Fruit fly (Drosophila melanogaster) whole organism, embryonic: ENCODE data around the gene CG32708.
A peak's percentile ranks its signal among the peaks of the same experiment; 100 is the strongest.

ENCODE experiments used
- ATbp ChIP-seq: fragments of 200-800 bp; sonication (Bioruptor generic); optimal IDR thresholded peaks from 2 replicates; lab custom pipeline; 2017; ENCODE audit warnings: missing biosample characterization, mild to moderate bottlenecking, missing genetic modification characterization, missing genetic modification reagents
- Adf1 ChIP-seq: fragments of 200-800 bp; sonication (Bioruptor generic); IDR thresholded peaks from 2 replicates; pipeline ENCODE4 v1.3.6; 2022; ENCODE audit warnings: missing biosample characterization, missing genetic modification characterization
- B-H1 ChIP-seq: fragments of 200-800 bp; sonication (Bioruptor generic); IDR thresholded peaks from 3 replicates; pipeline ENCODE4 v1.3.6; 2022; ENCODE audit warnings: missing biosample characterization, missing genetic modification characterization
- Bgb ChIP-seq: fragments of 200-800 bp; sonication (Bioruptor generic); IDR thresholded peaks from 2 replicates; pipeline ENCODE4 v1.3.6; 2022; ENCODE audit warnings: missing biosample characterization, missing genetic modification characterization; ENCODE audit not compliant: partially characterized antibody
- CG1024 ChIP-seq: fragments of 200-800 bp; sonication (Bioruptor generic); IDR thresholded peaks from 2 replicates; pipeline ENCODE4 v1.3.6; 2022; ENCODE audit warnings: missing biosample characterization, missing genetic modification characterization
- CG10366 ChIP-seq: fragments of 200-800 bp; sonication (Bioruptor generic); IDR thresholded peaks from 2 replicates; pipeline ENCODE4 v1.3.6; 2022; ENCODE audit warnings: missing biosample characterization, missing genetic modification characterization
- CG15696 ChIP-seq: fragments of 200-800 bp; sonication (Bioruptor generic); optimal IDR thresholded peaks from 2 replicates; lab custom pipeline; 2019; ENCODE audit warnings: missing biosample characterization, mild to moderate bottlenecking, missing genetic modification characterization, moderate library complexity
- CG1647 ChIP-seq: fragments of 200-800 bp; sonication (Bioruptor generic); optimal IDR thresholded peaks from 3 replicates; lab custom pipeline; 2016; ENCODE audit warnings: missing biosample characterization, missing genetic modification characterization
- CG16813 ChIP-seq: fragments of 200-800 bp; sonication (Bioruptor generic); IDR thresholded peaks from 3 replicates; pipeline ENCODE4 v1.3.6; 2022; ENCODE audit warnings: missing biosample characterization, missing genetic modification characterization; ENCODE audit not compliant: partially characterized antibody
- CG17361 ChIP-seq: fragments of 200-800 bp; sonication (Bioruptor generic); IDR thresholded peaks from 3 replicates; pipeline ENCODE4 v1.3.6; 2022; ENCODE audit warnings: missing biosample characterization, missing genetic modification characterization
- CG31224 ChIP-seq: fragments of 200-800 bp; sonication (Bioruptor generic); IDR thresholded peaks from 2 replicates; pipeline ENCODE4 v1.3.6; 2022; ENCODE audit warnings: missing biosample characterization, missing genetic modification characterization
- CG32772 ChIP-seq: fragments of 200-800 bp; sonication (Bioruptor generic); IDR thresholded peaks from 2 replicates; pipeline ENCODE4 v1.3.6; 2022; ENCODE audit warnings: missing biosample characterization, missing genetic modification characterization
- CG3838 ChIP-seq: fragments of 200-800 bp; sonication (Bioruptor generic); optimal IDR thresholded peaks from 3 replicates; lab custom pipeline; 2016; ENCODE audit warnings: missing biosample characterization, missing genetic modification characterization
- CG43689 ChIP-seq: fragments of 200-800 bp; sonication (Bioruptor generic); IDR thresholded peaks from 2 replicates; pipeline ENCODE4 v1.3.6; 2022; ENCODE audit warnings: missing biosample characterization, missing genetic modification characterization
- CG4854 ChIP-seq: fragments of 200-800 bp; sonication (Bioruptor generic); optimal IDR thresholded peaks from 2 replicates; lab custom pipeline; 2016; ENCODE audit warnings: missing biosample characterization, missing genetic modification characterization, inconsistent platforms
- CG5953 ChIP-seq: fragments of 200-800 bp; sonication (Bioruptor generic); IDR thresholded peaks from 2 replicates; pipeline ENCODE4 v1.3.6; 2022; ENCODE audit warnings: missing biosample characterization, missing genetic modification characterization
- CG7372 ChIP-seq: fragments of 200-800 bp; sonication (Bioruptor generic); IDR thresholded peaks from 2 replicates; pipeline ENCODE4 v1.3.6; 2022; ENCODE audit warnings: missing biosample characterization, missing genetic modification characterization
- CG7839 ChIP-seq: fragments of 200-800 bp; sonication (Bioruptor generic); optimal IDR thresholded peaks from 3 replicates; lab custom pipeline; 2018; ENCODE audit warnings: missing biosample characterization, mild to moderate bottlenecking, missing genetic modification characterization, moderate library complexity
- CG9727 ChIP-seq: fragments of 200-800 bp; sonication (Bioruptor generic); optimal IDR thresholded peaks from 3 replicates; lab custom pipeline; 2017; ENCODE audit warnings: missing biosample characterization, mild to moderate bottlenecking, missing genetic modification characterization
- Eip74EF ChIP-seq, 2 experiments: fragments of 200-800 bp in 1 of 2; fragments of >200 bp in 1 of 2; sonication (Bioruptor generic) in 1 of 2; optimal IDR thresholded peaks; 2 replicates each; lab custom pipeline; 2017 to 2019; ENCODE audit warnings: missing biosample characterization in 2 of 2, missing genetic modification characterization in 2 of 2, mild to moderate bottlenecking in 1 of 2, moderate library complexity in 1 of 2
- Fer1 ChIP-seq: fragments of 200-800 bp; sonication (Bioruptor generic); optimal IDR thresholded peaks from 2 replicates; lab custom pipeline; 2017; ENCODE audit warnings: missing biosample characterization, mild to moderate bottlenecking, missing genetic modification characterization
- Gsc ChIP-seq: fragments of 200-800 bp; sonication (Bioruptor generic); IDR thresholded peaks from 2 replicates; pipeline ENCODE4 v1.3.6; 2022; ENCODE audit warnings: missing biosample characterization, missing genetic modification characterization
- HmgD ChIP-seq: fragments of 200-800 bp; sonication (Bioruptor generic); optimal IDR thresholded peaks from 3 replicates; lab custom pipeline; 2016; ENCODE audit warnings: missing biosample characterization, missing genetic modification characterization
- Mad ChIP-seq: fragments of 200-800 bp; sonication (Bioruptor generic); optimal IDR thresholded peaks from 2 replicates; lab custom pipeline; 2016; ENCODE audit warnings: missing biosample characterization, missing genetic modification characterization
- Mrtf ChIP-seq: fragments of 200-800 bp; sonication (Bioruptor generic); IDR thresholded peaks from 3 replicates; pipeline ENCODE4 v1.3.6; 2022; ENCODE audit warnings: missing biosample characterization, missing genetic modification characterization
- Oli ChIP-seq: fragments of 200-800 bp; sonication (Bioruptor generic); optimal IDR thresholded peaks from 2 replicates; lab custom pipeline; 2018; ENCODE audit warnings: missing biosample characterization, mild to moderate bottlenecking, missing genetic modification characterization, moderate library complexity
- Pdp1 ChIP-seq, 2 experiments: fragments of 200-800 bp; sonication (Bioruptor generic); optimal IDR thresholded peaks; 3 replicates each; lab custom pipeline; 2016; ENCODE audit warnings: missing biosample characterization in 2 of 2, missing genetic modification characterization in 2 of 2, mild to moderate bottlenecking in 1 of 2, moderate library complexity in 1 of 2
- Six4 ChIP-seq: fragments of 200-800 bp; sonication (Bioruptor generic); optimal IDR thresholded peaks from 2 replicates; lab custom pipeline; 2016; ENCODE audit warnings: missing biosample characterization, missing genetic modification characterization
- Sox102F ChIP-seq: fragments of 200-800 bp; sonication (Bioruptor generic); optimal IDR thresholded peaks from 2 replicates; lab custom pipeline; 2018; ENCODE audit warnings: missing biosample characterization, mild to moderate bottlenecking, missing genetic modification characterization, moderate library complexity
- Ssrp ChIP-seq: fragments of 200-800 bp; sonication (Bioruptor generic); optimal IDR thresholded peaks from 2 replicates; lab custom pipeline; 2018; ENCODE audit warnings: missing biosample characterization, mild to moderate bottlenecking, missing genetic modification characterization, moderate library complexity
- Vsx1 ChIP-seq: fragments of 200-800 bp; sonication (Bioruptor generic); optimal IDR thresholded peaks from 2 replicates; lab custom pipeline; 2017; ENCODE audit warnings: missing biosample characterization, mild to moderate bottlenecking, missing genetic modification characterization, missing genetic modification reagents
- ap ChIP-seq: fragments of 200-800 bp; sonication (Bioruptor generic); IDR thresholded peaks from 2 replicates; pipeline ENCODE4 v1.3.6; 2022; ENCODE audit warnings: missing biosample characterization, missing genetic modification characterization
- ara ChIP-seq: fragments of 200-800 bp; sonication (Bioruptor generic); IDR thresholded peaks from 2 replicates; pipeline ENCODE4 v1.3.6; 2022; ENCODE audit warnings: missing biosample characterization, missing genetic modification characterization
- bcd ChIP-seq: fragments of 200-800 bp; sonication (Bioruptor generic); optimal IDR thresholded peaks from 2 replicates; lab custom pipeline; 2017; ENCODE audit warnings: missing biosample characterization, mild to moderate bottlenecking, missing genetic modification characterization
- chif ChIP-seq, 2 experiments: fragments of 200-800 bp; sonication (Bioruptor generic); optimal IDR thresholded peaks; 3 replicates each; lab custom pipeline; 2016; ENCODE audit warnings: missing biosample characterization in 2 of 2, missing genetic modification characterization in 2 of 2
- crp ChIP-seq, 2 experiments: fragments of 200-800 bp; sonication (Bioruptor generic); optimal IDR thresholded peaks; 2 replicates in 1 of 2; 3 replicates in 1 of 2; lab custom pipeline; 2017; ENCODE audit warnings: missing biosample characterization in 2 of 2, missing genetic modification characterization in 2 of 2, mild to moderate bottlenecking in 1 of 2, moderate library complexity in 1 of 2
- dysf ChIP-seq: fragments of 200-800 bp; sonication (Bioruptor generic); IDR thresholded peaks from 3 replicates; pipeline ENCODE4 v1.3.6; 2022; ENCODE audit warnings: missing biosample characterization, missing genetic modification characterization
- fru ChIP-seq: fragments of >200 bp; optimal IDR thresholded peaks from 2 replicates; lab custom pipeline; 2017
- gem ChIP-seq: fragments of 200-800 bp; sonication (Bioruptor generic); optimal IDR thresholded peaks from 2 replicates; lab custom pipeline; 2019; ENCODE audit warnings: missing biosample characterization, mild to moderate bottlenecking, missing genetic modification characterization, moderate library complexity
- grau ChIP-seq: fragments of 200-800 bp; optimal IDR thresholded peaks from 3 replicates; lab custom pipeline; 2019; ENCODE audit warnings: missing biosample characterization, mild to moderate bottlenecking, missing genetic modification characterization, moderate library complexity
- gt ChIP-seq: fragments of 200-800 bp; sonication (Bioruptor generic); IDR thresholded peaks from 2 replicates; pipeline ENCODE4 v1.3.6; 2022; ENCODE audit warnings: missing biosample characterization, missing genetic modification characterization
- ken ChIP-seq: fragments of 200-800 bp; sonication (Bioruptor generic); IDR thresholded peaks from 3 replicates; pipeline ENCODE4 v1.3.6; 2022; ENCODE audit warnings: missing biosample characterization, missing genetic modification characterization
- lmd ChIP-seq: fragments of 200-800 bp; sonication (Bioruptor generic); IDR thresholded peaks from 2 replicates; pipeline ENCODE4 v1.3.6; 2022; ENCODE audit warnings: missing biosample characterization, missing genetic modification characterization
- lov ChIP-seq, 2 experiments: fragments of 200-800 bp in 1 of 2; fragments of >200 bp in 1 of 2; sonication (Bioruptor generic) in 1 of 2; IDR thresholded peaks in 1 of 2; optimal IDR thresholded peaks in 1 of 2; 2 replicates in 1 of 2; 3 replicates in 1 of 2; pipeline versions ENCODE4 v1.3.6 to Lab custom; 2017 to 2022; ENCODE audit warnings: missing biosample characterization in 1 of 2, missing genetic modification characterization in 1 of 2
- nmo ChIP-seq: fragments of 200-800 bp; sonication (Bioruptor generic); optimal IDR thresholded peaks from 2 replicates; lab custom pipeline; 2018; ENCODE audit warnings: missing biosample characterization, mild to moderate bottlenecking, missing genetic modification characterization, moderate library complexity
- sqz ChIP-seq: fragments of 200-800 bp; sonication (Bioruptor generic); optimal IDR thresholded peaks from 3 replicates; lab custom pipeline; 2018; ENCODE audit warnings: missing biosample characterization, mild to moderate bottlenecking, missing genetic modification characterization
- stc ChIP-seq: fragments of 200-800 bp; sonication (Bioruptor generic); IDR thresholded peaks from 2 replicates; pipeline ENCODE4 v1.3.6; 2022; ENCODE audit warnings: missing biosample characterization, missing genetic modification characterization
- toy ChIP-seq: fragments of 200-800 bp; sonication (Bioruptor generic); IDR thresholded peaks from 2 replicates; pipeline ENCODE4 v1.3.6; 2022; ENCODE audit warnings: missing biosample characterization, missing genetic modification characterization
- ttk ChIP-seq: fragments of 200-800 bp; sonication (Bioruptor generic); IDR thresholded peaks from 2 replicates; pipeline ENCODE4 v2.1.2; 2022; ENCODE audit warnings: missing biosample characterization, missing genetic modification characterization
- zen ChIP-seq: fragments of 200-800 bp; sonication (Bioruptor generic); optimal IDR thresholded peaks from 3 replicates; lab custom pipeline; 2018; ENCODE audit warnings: missing biosample characterization, mild to moderate bottlenecking, missing genetic modification characterization, moderate library complexity

Gene CG32708

dm6 chrX:9046986-9047385, 38.7 kb upstream of the CG32708 start (continued):
- TF ChIP-seq CG7372 (GFP tag; lab: Robert Waterston, UW) (0 out of 2 replicates have a peak, but pooled peaks have one; percentile 9), ken (GFP tag; lab: Robert Waterston, UW) (peak; percentile 51; the same call in 2 of the 3 replicates), sqz (no peak), gt (peak; percentile 13; the same call in 1 of the 2 replicates), ATbp (GFP tag; lab: Kevin White, UChicago) (peak; percentile 33), Oli (peak; percentile 41), Six4 (no peak), Adf1 (GFP tag; lab: Robert Waterston, UW) (no peak), crp (GFP tag; optimal IDR thresholded peaks at IDR 0.05; lab: Kevin White, UChicago) (no peak), Sox102F (GFP tag; lab: Kevin White, UChicago) (peak; percentile 40), Pdp1 (GFP tag; optimal IDR thresholded peaks at IDR 0.05; lab: Kevin White, UChicago) (peak in 1 of 2 experiments; percentile 20), fru (lab: Kevin White, UChicago) (no peak), CG32772 (0 out of 2 replicates have a peak, but pooled peaks have one; percentile 13), CG31224 (GFP tag; lab: Robert Waterston, UW) (no peak), ttk (GFP tag; lab: Robert Waterston, UW) (peak; percentile 35), B-H1 (GFP tag; lab: Robert Waterston, UW) (peak; percentile 31; the same call in 2 of the 3 replicates), grau (tag; lab: Kevin White, UChicago) (peak; percentile 81), dysf (peak; percentile 69), Mad (GFP tag; lab: Kevin White, UChicago) (no peak), Vsx1 (GFP tag; lab: Kevin White, UChicago) (no peak), stc (GFP tag; lab: Robert Waterston, UW) (peak; percentile 21; the same call in 1 of the 2 replicates), CG7839 (tag; lab: Kevin White, UChicago) (peak; percentile 45), chif (GFP tag; optimal IDR thresholded peaks at IDR 0.05; lab: Kevin White, UChicago) (peak in 1 of 2 experiments; percentile 3), CG16813 (GFP tag; lab: Robert Waterston, UW) (no peak), Bgb (no peak), CG1647 (GFP tag; lab: Kevin White, UChicago) (no peak), Ssrp (peak; percentile 8), CG4854 (GFP tag; lab: Kevin White, UChicago) (peak; percentile 3), CG5953 (no peak), lmd (GFP tag; lab: Robert Waterston, UW) (peak; percentile 46), lov (optimal IDR thresholded peaks at IDR 0.05; lab: Kevin White, UChicago) (no peak), lov (GFP tag; IDR thresholded peaks at IDR 0.05; lab: Robert Waterston, UW) (no peak), CG43689 (GFP tag; lab: Robert Waterston, UW) (no peak), bcd (GFP tag; lab: Kevin White, UChicago) (no peak), gem (tag; lab: Kevin White, UChicago) (peak; percentile 41), HmgD (GFP tag; lab: Kevin White, UChicago) (no peak), Gsc (no peak)

DNA sequence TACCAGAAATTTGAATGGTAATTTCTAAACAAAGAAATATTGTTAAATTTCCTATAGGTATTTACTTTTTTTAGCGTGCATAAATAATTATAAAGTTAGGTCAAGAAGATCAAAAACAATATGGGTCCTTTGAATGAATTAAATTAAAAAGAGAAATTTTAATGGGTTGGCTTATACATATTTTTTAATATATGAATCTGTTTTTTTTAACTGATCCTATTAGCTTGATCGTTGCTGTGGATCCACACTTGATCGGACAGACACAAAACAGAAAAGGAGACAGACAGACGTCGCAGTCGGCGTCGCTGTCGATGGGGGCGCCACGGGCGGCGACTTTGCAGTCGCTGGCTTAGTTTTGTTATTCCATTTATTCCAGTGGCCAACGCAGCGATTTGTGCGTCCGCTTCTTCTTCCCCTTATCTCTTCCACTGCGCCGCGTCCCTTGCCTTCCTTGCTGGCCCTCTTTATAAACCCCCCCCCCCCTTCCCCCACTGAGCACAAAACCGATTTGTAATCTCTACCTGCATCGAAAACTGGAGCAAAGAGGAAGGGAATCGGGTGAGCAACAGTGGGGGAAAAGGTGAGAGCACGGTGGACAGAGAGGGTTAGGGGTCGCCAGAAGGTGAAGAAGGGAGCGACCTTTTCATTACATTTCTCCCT, 37.9 kb upstream of the CG32708 start:
- TF ChIP-seq CG10366 (GFP tag; lab: Robert Waterston, UW), result no peak; the same call in 1 of the 2 replicates
- peak; percentile 88 for TF ChIP-seq nmo
- peak; percentile 70 for TF ChIP-seq CG9727 (GFP tag; lab: Kevin White, UChicago)
- TF ChIP-seq Mrtf (GFP tag; lab: Robert Waterston, UW), result no peak
- TF ChIP-seq zen (tag; lab: Kevin White, UChicago), result peak; percentile 45
- peak in 1 of 2 experiments; percentile 66 for TF ChIP-seq Eip74EF (GFP tag; optimal IDR thresholded peaks at IDR 0.05; lab: Kevin White, UChicago)
- TF ChIP-seq CG3838, result no peak
- peak; percentile 81 for TF ChIP-seq CG15696
- TF ChIP-seq Fer1 (GFP tag; lab: Kevin White, UChicago), result no peak
- no peak; the same call in 1 of the 2 replicates for TF ChIP-seq ap (GFP tag; lab: Robert Waterston, UW)
- TF ChIP-seq sqz, result peak; percentile 63
- peak; percentile 62; the same call in 1 of the 2 replicates for TF ChIP-seq ara
- no peak for TF ChIP-seq CG1024 (GFP tag; lab: Robert Waterston, UW)
- TF ChIP-seq CG17361, result peak; percentile 85
- TF ChIP-seq toy (GFP tag; lab: Robert Waterston, UW), result no peak
